Worm (Caenorhabditis elegans): Measurements from ENCODE around the gene C45G9.5.

Gene C45G9.5

ce11 chrIII:5031375-5031836 is 16.5 kb upstream of the C45G9.5 start (continued):
- TF ChIP-seq snpc-4 (GFP tag; optimal IDR thresholded peaks at IDR 0.05) (peak; percentile 46), snpc-4 (tag; optimal IDR thresholded peaks at IDR 0.05) (peak in 1 of 4 experiments; percentile 64), F10E7.11 (tag; optimal IDR thresholded peaks at IDR 0.05) (peak; percentile 67), C17E4.6 (GFP tag; IDR thresholded peaks at IDR 0.05) (peak; percentile 79), T07F8.4 (tag; optimal IDR thresholded peaks at IDR 0.05) (peak; percentile 69), aptf-3 (GFP tag; IDR thresholded peaks at IDR 0.05) (peak; percentile 79; the same call in 1 of the 2 replicates), madf-6 (GFP tag; IDR thresholded peaks at IDR 0.05) (peak; percentile 70), repo-1 (tag; optimal IDR thresholded peaks at IDR 0.05) (peak; percentile 90), nhr-179 (tag; optimal IDR thresholded peaks at IDR 0.05) (peak; percentile 70), ZK185.1 (tag; optimal IDR thresholded peaks at IDR 0.05; ENCODE audit: poor library complexity, severe bottlenecking) (peak; percentile 84), lin-26 (GFP tag; IDR thresholded peaks at IDR 0.05) (peak; percentile 91), ceh-100 (GFP tag; IDR thresholded peaks at IDR 0.05) (peak; percentile 71), ztf-25 (GFP tag; IDR thresholded peaks at IDR 0.05) (0 out of 2 replicates have a peak, but pooled peaks have one; percentile 17), zim-3 (tag; optimal IDR thresholded peaks at IDR 0.05) (peak; percentile 1), ztf-18 (tag; optimal IDR thresholded peaks at IDR 0.05) (peak; percentile 87), athp-1 (tag; optimal IDR thresholded peaks at IDR 0.05) (peak; percentile 46), ztf-28 (GFP tag; IDR thresholded peaks at IDR 0.05) (0 out of 2 replicates have a peak, but pooled peaks have one; percentile 61), Y53G8AR.9 (GFP tag; conservative IDR thresholded peaks at IDR 0.05) (peak; percentile 74), B0261.1 (tag; optimal IDR thresholded peaks at IDR 0.05) (peak; percentile 79), Y95B8A.8 (GFP tag; IDR thresholded peaks at IDR 0.05) (0 out of 2 replicates have a peak, but pooled peaks have one; percentile 73), F37B4.10 (GFP tag; IDR thresholded peaks at IDR 0.05) (peak; percentile 72; the same call in 1 of the 2 replicates), C06A6.2 (GFP tag; conservative IDR thresholded peaks at IDR 0.05) (peak; percentile 72; the same call in 1 of the 2 replicates), zfh-2 (GFP tag; conservative IDR thresholded peaks at IDR 0.05) (peak; percentile 96)

- no peak for TF ChIP-seq ZK185.1 (tag; optimal IDR thresholded peaks at IDR 0.05; ENCODE audit: poor library complexity, severe bottlenecking)
- no peak for TF ChIP-seq F37B4.10 (GFP tag; IDR thresholded peaks at IDR 0.05)
Observed at ce11 chrIII:5036158-5036557, 11.8 kb upstream of the C45G9.5 start, which contains the start of gene C45G9.6. Gene C45G9.6 (plus strand): TSS chrIII:5036458.

- TF ChIP-seq F57A8.1 (GFP tag; optimal IDR thresholded peaks at IDR 0.05) (no peak), K11D2.4 (GFP tag; IDR thresholded peaks at IDR 0.05) (no peak), aptf-2 (GFP tag; conservative IDR thresholded peaks at IDR 0.05) (no peak), madf-10 (tag; optimal IDR thresholded peaks at IDR 0.05) (no peak), lin-54 (GFP tag; optimal IDR thresholded peaks at IDR 0.05) (no peak), egrh-3 (GFP tag; IDR thresholded peaks at IDR 0.05) (no peak), dox-1 (GFP tag; IDR thresholded peaks at IDR 0.05) (no peak), hmg-20 (GFP tag; IDR thresholded peaks at IDR 0.05) (no peak), ama-1 (optimal IDR thresholded peaks at IDR 0.05) (no peak), ama-1 (GFP tag; optimal IDR thresholded peaks at IDR 0.05) (no peak), let-607 (tag; optimal IDR thresholded peaks at IDR 0.05) (no peak), him-1 (tag; optimal IDR thresholded peaks at IDR 0.05) (no peak)
Observed at ce11 chrIII:5042112-5042511, 5.8 kb upstream of the C45G9.5 start, which contains the start of gene nlp-43. Gene nlp-43 (plus strand): TSS chrIII:5042412.

ce11 chrIII:5044709-5045108 is 3.2 kb upstream of the C45G9.5 start, which contains the start of gene C45G9.14:
Gene C45G9.14 (plus strand): TSS chrIII:5045009.
- TF ChIP-seq B0035.1 (tag; optimal IDR thresholded peaks at IDR 0.05), result no peak
- TF ChIP-seq mxl-1 (tag; optimal IDR thresholded peaks at IDR 0.05), result no peak
- TF ChIP-seq ztf-25 (GFP tag; IDR thresholded peaks at IDR 0.05), result no peak
- TF ChIP-seq madf-3 (GFP tag; IDR thresholded peaks at IDR 0.05), result no peak
